Fruit fly (Drosophila melanogaster) Kc167 (cell line): ENCODE results near the gene tj.

Experiments
- Sin3A ChIP-seq: fragments of >200 bp; optimal IDR thresholded peaks from 2 replicates; lab custom pipeline; 2018; ENCODE audit warnings: missing external identifiers
- h ChIP-seq: fragments of >200 bp; optimal IDR thresholded peaks from 3 replicates; lab custom pipeline; 2018; ENCODE audit warnings: missing external identifiers
- insv ChIP-seq: fragments of >200 bp; optimal IDR thresholded peaks from 3 replicates; lab custom pipeline; 2018; ENCODE audit warnings: missing external identifiers
- psq ChIP-seq: fragments of >200 bp; optimal IDR thresholded peaks from 2 replicates; lab custom pipeline; 2017; ENCODE audit warnings: missing external identifiers
- ttk ChIP-seq: sonication (Bioruptor generic); optimal IDR thresholded peaks from 2 replicates; lab custom pipeline; 2017; ENCODE audit warnings: missing external identifiers

DNA sequence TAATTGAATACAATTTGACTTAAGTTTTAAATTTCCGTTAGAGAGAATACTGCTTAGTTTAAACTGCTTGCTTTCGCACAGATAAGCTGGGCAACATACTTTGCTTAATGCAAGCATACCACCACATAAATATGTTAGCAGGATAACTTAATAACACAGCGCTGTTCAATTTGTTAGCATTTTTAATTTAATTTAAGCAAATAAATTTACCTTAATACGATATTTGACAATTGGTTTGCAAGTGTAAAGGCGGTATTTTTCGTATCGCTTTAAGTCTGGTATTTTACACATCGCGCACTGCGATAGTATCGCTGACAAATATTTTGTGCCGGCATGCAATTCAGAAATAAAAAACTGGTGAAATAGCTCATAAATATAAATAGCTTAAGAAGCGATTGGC is 33.7 kb upstream of the tj start, which contains the start of gene RtcB:
- TF ChIP-seq ttk (lab: Kevin White, UChicago) (no peak), psq (lab: Kevin White, UChicago) (no peak), insv (lab: Kevin White, UChicago) (no peak), h (lab: Kevin White, UChicago) (no peak), Sin3A (lab: Kevin White, UChicago) (no peak)
